Worm (Caenorhabditis elegans): ENCODE data around the gene Y67H2A.10.

The Y67H2A.10 gene

ce11 chrIV:13322429-13322828 lies 33.1 kb upstream of the Y67H2A.10 start (continued):
- TF ChIP-seq ceh-27 (GFP tag; optimal IDR thresholded peaks at IDR 0.05), result peak; percentile 21
- no peak for TF ChIP-seq efl-1 (GFP tag; optimal IDR thresholded peaks at IDR 0.05)
- TF ChIP-seq madf-10 (tag; optimal IDR thresholded peaks at IDR 0.05), result peak; percentile 58
- TF ChIP-seq snpc-4 (GFP tag; optimal IDR thresholded peaks at IDR 0.05), result no peak
- peak in 3 of 4 experiments; percentile 31 to 51 (median 42) for TF ChIP-seq snpc-4 (tag; optimal IDR thresholded peaks at IDR 0.05)
- no peak for TF ChIP-seq dpl-1 (GFP tag; optimal IDR thresholded peaks at IDR 0.05)
- peak; percentile 33 for TF ChIP-seq ztf-22 (GFP tag; optimal IDR thresholded peaks at IDR 0.05)
- no peak for TF ChIP-seq madf-8 (GFP tag; conservative IDR thresholded peaks at IDR 0.05)
- peak; percentile 72 for TF ChIP-seq atf-7 (tag; optimal IDR thresholded peaks at IDR 0.05)
- no peak for TF ChIP-seq B0019.2 (GFP tag; conservative IDR thresholded peaks at IDR 0.05)
- TF ChIP-seq egl-44 (GFP tag; IDR thresholded peaks at IDR 0.05), result 0 out of 2 replicates have a peak, but pooled peaks have one; percentile 47
- no peak for TF ChIP-seq F37B4.10 (GFP tag; IDR thresholded peaks at IDR 0.05)
- TF ChIP-seq hmg-1.2 (GFP tag; IDR thresholded peaks at IDR 0.05), result peak; percentile 81
- no peak for TF ChIP-seq Y95B8A.8 (GFP tag; IDR thresholded peaks at IDR 0.05)
- TF ChIP-seq attf-5 (GFP tag; optimal IDR thresholded peaks at IDR 0.05), result peak; percentile 77
- TF ChIP-seq F39B2.1 (GFP tag; IDR thresholded peaks at IDR 0.05), result no peak
- peak; percentile 43 for TF ChIP-seq lin-54 (GFP tag; optimal IDR thresholded peaks at IDR 0.05)
- no peak for TF ChIP-seq sdz-38 (tag; optimal IDR thresholded peaks at IDR 0.05)
- peak; percentile 24 for TF ChIP-seq gei-17 (GFP tag; optimal IDR thresholded peaks at IDR 0.05)
- peak; percentile 57; the same call in 1 of the 2 replicates for TF ChIP-seq mcd-1 (GFP tag; IDR thresholded peaks at IDR 0.05)
- TF ChIP-seq rec-8 (tag; optimal IDR thresholded peaks at IDR 0.05), result no peak
- TF ChIP-seq hlh-26 (GFP tag; conservative IDR thresholded peaks at IDR 0.05), result no peak
- no peak for TF ChIP-seq mel-28 (tag; optimal IDR thresholded peaks at IDR 0.05; ENCODE audit: borderline replicate concordance)
- TF ChIP-seq ama-1 (optimal IDR thresholded peaks at IDR 0.05), result no peak
- TF ChIP-seq ama-1 (GFP tag; optimal IDR thresholded peaks at IDR 0.05), result no peak
- TF ChIP-seq ztf-26 (tag; optimal IDR thresholded peaks at IDR 0.05), result peak; percentile 51
- peak; percentile 15 for TF ChIP-seq ztf-18 (tag; optimal IDR thresholded peaks at IDR 0.05)
- TF ChIP-seq xnd-1 (tag; optimal IDR thresholded peaks at IDR 0.05), result no peak
- TF ChIP-seq let-607 (tag; optimal IDR thresholded peaks at IDR 0.05), result peak; percentile 28 to 68
- peak; percentile 54 for TF ChIP-seq C06A6.2 (GFP tag; conservative IDR thresholded peaks at IDR 0.05)
- TF ChIP-seq mxl-1 (tag; optimal IDR thresholded peaks at IDR 0.05), result no peak
- TF ChIP-seq nhr-80 (tag; optimal IDR thresholded peaks at IDR 0.05), result peak; percentile 92
- TF ChIP-seq chd-7 (tag; optimal IDR thresholded peaks at IDR 0.05), result peak; percentile 72
- peak; percentile 29 for TF ChIP-seq ZK185.1 (tag; optimal IDR thresholded peaks at IDR 0.05; ENCODE audit: poor library complexity, severe bottlenecking)
- TF ChIP-seq pbrm-1 (GFP tag; IDR thresholded peaks at IDR 0.05), result no peak
- peak; percentile 64 for TF ChIP-seq tlf-1 (GFP tag; optimal IDR thresholded peaks at IDR 0.05)
- 0 out of 2 replicates have a peak, but pooled peaks have one; percentile 53 for TF ChIP-seq K11D2.4 (GFP tag; IDR thresholded peaks at IDR 0.05)

DNA sequence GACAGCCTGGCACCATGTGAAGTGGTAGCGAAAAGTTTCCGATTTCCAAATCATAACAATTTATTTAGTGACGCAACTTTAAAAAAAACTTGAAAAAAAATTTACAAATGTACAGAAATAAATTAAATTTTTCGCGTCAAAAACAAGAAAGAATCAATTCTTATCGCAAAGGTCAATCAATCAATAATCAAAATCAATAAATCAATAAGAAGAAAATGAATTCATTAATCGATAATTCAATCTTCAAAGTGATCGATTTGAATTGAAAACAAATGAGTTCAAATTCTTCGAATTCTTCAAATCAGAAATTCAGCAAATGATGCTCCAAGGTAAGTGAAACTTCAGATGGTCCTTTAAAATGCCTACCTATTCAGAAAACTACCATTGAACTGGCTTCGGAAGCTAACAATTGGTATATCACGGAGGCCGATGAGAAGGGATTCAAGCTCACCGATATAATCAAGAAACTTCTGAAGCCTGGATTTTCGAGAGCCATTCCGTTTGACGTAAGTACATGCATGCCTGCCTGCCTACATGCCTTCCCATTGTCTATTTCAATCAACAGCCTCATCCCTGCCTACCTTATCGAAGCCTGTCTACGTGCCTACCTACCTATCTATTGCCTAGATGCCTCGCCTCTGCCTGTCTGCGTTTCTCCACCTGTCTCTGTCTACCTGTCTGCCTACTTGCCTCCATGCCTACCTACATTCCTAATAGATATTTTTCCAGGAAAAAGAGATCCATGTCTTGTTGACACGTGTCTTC lies 30.8 kb upstream of the Y67H2A.10 start:
- 0 out of 2 replicates have a peak, but pooled peaks have one; percentile 8 for TF ChIP-seq dox-1 (GFP tag; IDR thresholded peaks at IDR 0.05)
- no peak for TF ChIP-seq nfya-2 (GFP tag; IDR thresholded peaks at IDR 0.05)
- no peak for TF ChIP-seq hsf-1 (GFP tag; IDR thresholded peaks at IDR 0.05)
- TF ChIP-seq F39B2.1 (GFP tag; IDR thresholded peaks at IDR 0.05), result no peak
- no peak for TF ChIP-seq F57A8.1 (GFP tag; optimal IDR thresholded peaks at IDR 0.05)
- no peak for TF ChIP-seq xnd-1 (tag; optimal IDR thresholded peaks at IDR 0.05)
- no peak for TF ChIP-seq bed-1 (GFP tag; IDR thresholded peaks at IDR 0.05)
- no peak for TF ChIP-seq dpl-1 (GFP tag; optimal IDR thresholded peaks at IDR 0.05)
- no peak for TF ChIP-seq chd-7 (tag; optimal IDR thresholded peaks at IDR 0.05)
- no peak for TF ChIP-seq ekl-4 (GFP tag; IDR thresholded peaks at IDR 0.05)
- TF ChIP-seq B0261.1 (tag; optimal IDR thresholded peaks at IDR 0.05), result no peak
- peak; percentile 49; the same call in 1 of the 2 replicates for TF ChIP-seq cebp-2 (GFP tag; IDR thresholded peaks at IDR 0.05)

All from whole organism, young adult.